Fruit fly (Drosophila melanogaster) whole organism, embryonic: ENCODE measurements around the gene Nmdar1.

ENCODE experiments used
- ATbp ChIP-seq: fragments of 200-800 bp; sonication (Bioruptor generic); optimal IDR thresholded peaks from 2 replicates; lab custom pipeline; 2017; ENCODE audit warnings: missing biosample characterization, mild to moderate bottlenecking, missing genetic modification characterization, missing genetic modification reagents
- B-H2 ChIP-seq: fragments of 200-800 bp; sonication (Bioruptor generic); optimal IDR thresholded peaks from 2 replicates; lab custom pipeline; 2018; ENCODE audit warnings: missing biosample characterization, mild to moderate bottlenecking, missing genetic modification characterization
- BEAF-32 ChIP-seq: fragments of 200-800 bp; sonication (Bioruptor generic); optimal IDR thresholded peaks from 3 replicates; lab custom pipeline; 2017; ENCODE audit warnings: missing biosample characterization, missing genetic modification characterization, mild to moderate bottlenecking, moderate library complexity, missing genetic modification reagents
- CG10147 ChIP-seq: fragments of 200-800 bp; sonication (Bioruptor generic); optimal IDR thresholded peaks from 2 replicates; lab custom pipeline; 2019; ENCODE audit warnings: missing biosample characterization, mild to moderate bottlenecking, missing genetic modification characterization, moderate library complexity
- CG10209 ChIP-seq: fragments of 200-800 bp; sonication (Bioruptor generic); optimal IDR thresholded peaks from 3 replicates; lab custom pipeline; 2017; ENCODE audit warnings: missing biosample characterization, mild to moderate bottlenecking, missing genetic modification characterization, missing genetic modification reagents
- CG12219 ChIP-seq: fragments of 200-800 bp; sonication (Bioruptor generic); optimal IDR thresholded peaks from 3 replicates; lab custom pipeline; 2018; ENCODE audit warnings: missing biosample characterization, mild to moderate bottlenecking, missing genetic modification characterization
- CG12659 ChIP-seq: fragments of 200-800 bp; sonication (Bioruptor generic); optimal IDR thresholded peaks from 3 replicates; lab custom pipeline; 2017; ENCODE audit warnings: mild to moderate bottlenecking, missing biosample characterization, missing genetic modification reagents, missing genetic modification characterization
- CG1603 ChIP-seq: fragments of 200-800 bp; sonication (Bioruptor generic); optimal IDR thresholded peaks from 2 replicates; lab custom pipeline; 2019; ENCODE audit warnings: missing biosample characterization, mild to moderate bottlenecking, missing genetic modification characterization, moderate library complexity
- CG17186 ChIP-seq: fragments of 200-800 bp; sonication (Bioruptor generic); optimal IDR thresholded peaks from 3 replicates; lab custom pipeline; 2017; ENCODE audit warnings: missing biosample characterization, missing genetic modification reagents, missing genetic modification characterization
- CG17829 ChIP-seq: fragments of 200-800 bp; optimal IDR thresholded peaks from 2 replicates; lab custom pipeline; 2019; ENCODE audit warnings: missing biosample characterization, mild to moderate bottlenecking, missing genetic modification characterization, moderate library complexity
- CG1832 ChIP-seq: fragments of 200-800 bp; sonication (Bioruptor generic); optimal IDR thresholded peaks from 2 replicates; lab custom pipeline; 2017; ENCODE audit warnings: missing biosample characterization, mild to moderate bottlenecking, missing genetic modification characterization, inconsistent platforms
- CG30020 ChIP-seq: fragments of 200-800 bp; optimal IDR thresholded peaks from 2 replicates; lab custom pipeline; 2019; ENCODE audit warnings: missing biosample characterization, mild to moderate bottlenecking, missing genetic modification characterization, moderate library complexity
- CG3065 ChIP-seq: fragments of 200-800 bp; sonication (Bioruptor generic); optimal IDR thresholded peaks from 2 replicates; lab custom pipeline; 2016; ENCODE audit warnings: missing biosample characterization, missing genetic modification characterization
- CG42726 ChIP-seq: fragments of 200-800 bp; sonication (Bioruptor generic); IDR thresholded peaks from 2 replicates; pipeline ENCODE4 v1.3.6; 2022; ENCODE audit warnings: missing biosample characterization, missing genetic modification characterization; ENCODE audit not compliant: partially characterized antibody
- CG4617 ChIP-seq: fragments of 200-800 bp; sonication (Bioruptor generic); optimal IDR thresholded peaks from 3 replicates; lab custom pipeline; 2016; ENCODE audit warnings: missing biosample characterization, missing genetic modification characterization, borderline replicate concordance
- CG5245 ChIP-seq: fragments of 200-800 bp; sonication (Bioruptor generic); optimal IDR thresholded peaks from 3 replicates; lab custom pipeline; 2016; ENCODE audit warnings: missing biosample characterization, missing genetic modification characterization
- CG6654 ChIP-seq: fragments of 200-800 bp; sonication (Bioruptor generic); optimal IDR thresholded peaks from 2 replicates; lab custom pipeline; 2017; ENCODE audit warnings: missing biosample characterization, mild to moderate bottlenecking, missing genetic modification characterization
- CG7786 ChIP-seq: fragments of 200-800 bp; sonication (Bioruptor generic); optimal IDR thresholded peaks from 2 replicates; lab custom pipeline; 2016; ENCODE audit warnings: missing biosample characterization, missing genetic modification characterization
- CG7839 ChIP-seq: fragments of 200-800 bp; sonication (Bioruptor generic); optimal IDR thresholded peaks from 3 replicates; lab custom pipeline; 2018; ENCODE audit warnings: missing biosample characterization, mild to moderate bottlenecking, missing genetic modification characterization, moderate library complexity
- D19A ChIP-seq: fragments of 200-800 bp; optimal IDR thresholded peaks from 3 replicates; lab custom pipeline; 2019; ENCODE audit warnings: missing biosample characterization, mild to moderate bottlenecking, missing genetic modification characterization, moderate library complexity
- Dek ChIP-seq: fragments of 200-800 bp; sonication (Bioruptor generic); optimal IDR thresholded peaks from 3 replicates; lab custom pipeline; 2019; ENCODE audit warnings: missing biosample characterization, mild to moderate bottlenecking, missing genetic modification characterization, moderate library complexity
- Doc3 ChIP-seq: fragments of 200-800 bp; sonication (Bioruptor generic); IDR thresholded peaks from 3 replicates; pipeline ENCODE4 v1.3.6; 2022; ENCODE audit warnings: missing biosample characterization, missing genetic modification characterization; ENCODE audit not compliant: partially characterized antibody
- Dp ChIP-seq: fragments of 200-800 bp; sonication (Bioruptor generic); optimal IDR thresholded peaks from 2 replicates; lab custom pipeline; 2018; ENCODE audit warnings: missing biosample characterization, mild to moderate bottlenecking, missing genetic modification characterization, moderate library complexity
- Ets97D ChIP-seq: fragments of 200-800 bp; sonication (Bioruptor generic); optimal IDR thresholded peaks from 3 replicates; lab custom pipeline; 2016; ENCODE audit warnings: missing biosample characterization, missing genetic modification characterization
- HmgZ ChIP-seq: fragments of 200-800 bp; sonication (Bioruptor generic); optimal IDR thresholded peaks from 2 replicates; lab custom pipeline; 2018; ENCODE audit warnings: missing biosample characterization, mild to moderate bottlenecking, missing genetic modification characterization
- Hmr ChIP-seq: fragments of 200-800 bp; sonication (Bioruptor generic); optimal IDR thresholded peaks from 3 replicates; lab custom pipeline; 2017; ENCODE audit warnings: mild to moderate bottlenecking, missing biosample characterization, missing genetic modification reagents, missing genetic modification characterization
- MBD-R2 ChIP-seq: fragments of 200-800 bp; sonication (Bioruptor generic); IDR thresholded peaks from 2 replicates; pipeline ENCODE4 v1.3.6; 2022; ENCODE audit warnings: missing biosample characterization, missing genetic modification characterization
- MESR4 ChIP-seq: fragments of 200-800 bp; sonication (Bioruptor generic); optimal IDR thresholded peaks from 2 replicates; lab custom pipeline; 2018; ENCODE audit warnings: missing biosample characterization, mild to moderate bottlenecking, missing genetic modification characterization, moderate library complexity
- Meics ChIP-seq: fragments of 200-800 bp; sonication (Bioruptor generic); optimal IDR thresholded peaks from 2 replicates; lab custom pipeline; 2017; ENCODE audit warnings: missing biosample characterization, mild to moderate bottlenecking, missing genetic modification characterization
- NfI ChIP-seq: fragments of 200-800 bp; sonication (Bioruptor generic); optimal IDR thresholded peaks from 3 replicates; lab custom pipeline; 2018; ENCODE audit warnings: missing biosample characterization, mild to moderate bottlenecking, missing genetic modification characterization, moderate library complexity
- Pdp1 ChIP-seq, 2 experiments: fragments of 200-800 bp; sonication (Bioruptor generic); optimal IDR thresholded peaks; 3 replicates each; lab custom pipeline; 2016; ENCODE audit warnings: missing biosample characterization in 2 of 2, missing genetic modification characterization in 2 of 2, mild to moderate bottlenecking in 1 of 2, moderate library complexity in 1 of 2
- Spps ChIP-seq: fragments of 200-800 bp; sonication (Bioruptor generic); optimal IDR thresholded peaks from 2 replicates; lab custom pipeline; 2018; ENCODE audit warnings: missing biosample characterization, mild to moderate bottlenecking, missing genetic modification characterization
- Ssrp ChIP-seq: fragments of 200-800 bp; sonication (Bioruptor generic); optimal IDR thresholded peaks from 2 replicates; lab custom pipeline; 2018; ENCODE audit warnings: missing biosample characterization, mild to moderate bottlenecking, missing genetic modification characterization, moderate library complexity
- Xbp1 ChIP-seq: fragments of 200-800 bp; sonication (Bioruptor generic); optimal IDR thresholded peaks from 3 replicates; lab custom pipeline; 2016; ENCODE audit warnings: missing biosample characterization, mild to moderate bottlenecking, missing genetic modification characterization
- ab ChIP-seq: fragments of 200-800 bp; sonication (Bioruptor generic); optimal IDR thresholded peaks from 2 replicates; lab custom pipeline; 2016; ENCODE audit warnings: missing biosample characterization, missing genetic modification characterization
- chinmo ChIP-seq: fragments of 200-800 bp; sonication (Bioruptor generic); IDR thresholded peaks from 4 replicates; pipeline ENCODE4 v1.3.6; 2022; ENCODE audit warnings: missing biosample characterization, missing genetic modification characterization; ENCODE audit not compliant: partially characterized antibody
- gfzf ChIP-seq: fragments of 200-800 bp; sonication (Bioruptor generic); optimal IDR thresholded peaks from 2 replicates; lab custom pipeline; 2016; ENCODE audit warnings: missing biosample characterization, mild to moderate bottlenecking, missing genetic modification characterization, moderate library complexity
- kah ChIP-seq: fragments of 200-800 bp; sonication (Bioruptor generic); optimal IDR thresholded peaks from 2 replicates; lab custom pipeline; 2018; ENCODE audit warnings: missing biosample characterization, mild to moderate bottlenecking, missing genetic modification characterization
- ken ChIP-seq: fragments of 200-800 bp; sonication (Bioruptor generic); IDR thresholded peaks from 3 replicates; pipeline ENCODE4 v1.3.6; 2022; ENCODE audit warnings: missing biosample characterization, missing genetic modification characterization
- oc ChIP-seq: fragments of 200-800 bp; sonication (Bioruptor generic); optimal IDR thresholded peaks from 2 replicates; lab custom pipeline; 2018; ENCODE audit warnings: missing biosample characterization, mild to moderate bottlenecking, missing genetic modification characterization, moderate library complexity
- phol ChIP-seq: fragments of 200-800 bp; sonication (Bioruptor generic); optimal IDR thresholded peaks from 3 replicates; lab custom pipeline; 2018; ENCODE audit warnings: missing biosample characterization, mild to moderate bottlenecking, missing genetic modification characterization, moderate library complexity
- prd ChIP-seq, 3 experiments: fragments of >200 bp in 2 of 3; fragments of 200-800 bp in 1 of 3; sonication (Bioruptor generic) in 1 of 3; optimal IDR thresholded peaks in 2 of 3; IDR thresholded peaks in 1 of 3; 2 replicates in 2 of 3; 3 replicates in 1 of 3; pipeline versions ENCODE4 v1.3.6 to Lab custom; 2017 to 2022; ENCODE audit warnings: missing biosample characterization in 1 of 3, missing genetic modification characterization in 1 of 3
- pum ChIP-seq: fragments of 200-800 bp; sonication (Bioruptor generic); optimal IDR thresholded peaks from 2 replicates; lab custom pipeline; 2016; ENCODE audit warnings: missing biosample characterization, missing genetic modification characterization
- pzg ChIP-seq: fragments of 200-800 bp; sonication (Bioruptor generic); optimal IDR thresholded peaks from 3 replicates; lab custom pipeline; 2018; ENCODE audit warnings: missing biosample characterization, mild to moderate bottlenecking, missing genetic modification characterization, moderate library complexity
- sna ChIP-seq: fragments of 200-800 bp; sonication (Bioruptor generic); IDR thresholded peaks from 2 replicates; pipeline ENCODE4 v1.3.6; 2022; ENCODE audit warnings: missing biosample characterization, missing genetic modification characterization; ENCODE audit not compliant: partially characterized antibody
- stwl ChIP-seq: fragments of 200-800 bp; sonication (Bioruptor generic); optimal IDR thresholded peaks from 3 replicates; lab custom pipeline; 2018; ENCODE audit warnings: missing biosample characterization, mild to moderate bottlenecking, missing genetic modification characterization, moderate library complexity
- unpg ChIP-seq: fragments of 200-800 bp; sonication (Bioruptor generic); optimal IDR thresholded peaks from 3 replicates; lab custom pipeline; 2018; ENCODE audit warnings: missing biosample characterization, mild to moderate bottlenecking, missing genetic modification characterization, moderate library complexity
- wek ChIP-seq: fragments of 200-800 bp; sonication (Bioruptor generic); optimal IDR thresholded peaks from 3 replicates; lab custom pipeline; 2018; ENCODE audit warnings: missing biosample characterization, mild to moderate bottlenecking, missing genetic modification characterization, moderate library complexity

The Nmdar1 gene

DNA sequence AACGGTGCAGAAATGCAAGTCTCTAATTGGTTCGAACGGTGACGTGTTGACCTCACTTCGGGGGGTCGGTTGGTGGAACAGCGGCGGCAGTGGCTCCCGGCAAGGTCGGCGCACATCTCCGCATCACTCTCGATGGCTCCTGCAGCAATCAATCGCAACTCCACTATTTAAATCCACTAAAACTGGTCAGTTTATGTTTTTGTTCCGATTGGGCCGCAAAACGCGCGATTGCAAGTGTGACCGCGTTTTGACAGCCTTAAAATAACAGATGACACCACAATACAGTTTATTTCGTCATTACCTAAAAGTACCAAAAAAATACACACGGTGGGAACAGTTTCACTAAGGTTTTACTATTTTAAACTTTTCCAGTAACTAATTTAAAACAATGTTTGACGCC, 58.6 kb downstream of the Nmdar1 start, which contains the start of gene PEK (continued):
- no peak for TF ChIP-seq CG5245
- peak in 1 of 2 experiments; percentile 42 for TF ChIP-seq Pdp1 (GFP tag; optimal IDR thresholded peaks at IDR 0.05; lab: Kevin White, UChicago)
- no peak for TF ChIP-seq Ssrp (tag; lab: Kevin White, UChicago)
- TF ChIP-seq oc (tag; lab: Kevin White, UChicago) = no peak
- peak; percentile 31 for TF ChIP-seq Ets97D (GFP tag; lab: Kevin White, UChicago)
- peak; percentile 51 for TF ChIP-seq Dp (GFP tag; lab: Kevin White, UChicago)
- no peak for TF ChIP-seq CG42726 (GFP tag; lab: Robert Waterston, UW)
- peak; percentile 60 for TF ChIP-seq stwl (tag; lab: Kevin White, UChicago)
- TF ChIP-seq CG12659 (GFP tag; lab: Kevin White, UChicago) = peak; percentile 55
- no peak for TF ChIP-seq CG1832 (GFP tag; lab: Kevin White, UChicago)
- no peak for TF ChIP-seq CG6654
- TF ChIP-seq CG7786 = no peak
- TF ChIP-seq Hmr = no peak
- TF ChIP-seq wek (GFP tag; lab: Kevin White, UChicago) = no peak
- no peak for TF ChIP-seq Meics (GFP tag; lab: Kevin White, UChicago)
- no peak for TF ChIP-seq NfI
- no peak for TF ChIP-seq CG10209 (GFP tag; lab: Kevin White, UChicago)
- peak; percentile 47 for TF ChIP-seq CG1603
- no peak for TF ChIP-seq sna (GFP tag; lab: Robert Waterston, UW)
- peak; percentile 67 for TF ChIP-seq CG4617 (GFP tag; lab: Kevin White, UChicago)
- peak; percentile 9 for TF ChIP-seq CG30020 (tag; lab: Kevin White, UChicago)
- no peak for TF ChIP-seq B-H2
- TF ChIP-seq CG17829 (tag; lab: Kevin White, UChicago) = peak; percentile 16
- TF ChIP-seq HmgZ (tag; lab: Kevin White, UChicago) = peak; percentile 24
- peak; percentile 28 for TF ChIP-seq BEAF-32
- peak; percentile 44 for TF ChIP-seq MESR4 (GFP tag; lab: Kevin White, UChicago)
- TF ChIP-seq ATbp (GFP tag; lab: Kevin White, UChicago) = no peak
- no peak for TF ChIP-seq Dek (tag; lab: Kevin White, UChicago)
- peak; percentile 7; the same call in 1 of the 4 replicates for TF ChIP-seq chinmo (GFP tag; lab: Robert Waterston, UW)
- TF ChIP-seq MBD-R2 (GFP tag; lab: Robert Waterston, UW) = peak; percentile 60
- TF ChIP-seq CG7839 (tag; lab: Kevin White, UChicago) = no peak
- no peak for TF ChIP-seq pum (GFP tag; lab: Kevin White, UChicago)
- no peak for TF ChIP-seq prd (optimal IDR thresholded peaks at IDR 0.05; lab: Kevin White, UChicago)
- no peak for TF ChIP-seq prd (GFP tag; IDR thresholded peaks at IDR 0.05; lab: Robert Waterston, UW)
- no peak for TF ChIP-seq Spps (tag; lab: Kevin White, UChicago)
- TF ChIP-seq ab = no peak
- TF ChIP-seq Xbp1 = no peak
- peak; percentile 8 for TF ChIP-seq phol (tag; lab: Kevin White, UChicago)
- TF ChIP-seq CG3065 (GFP tag; lab: Kevin White, UChicago) = no peak
- TF ChIP-seq kah = peak; percentile 36
- TF ChIP-seq unpg (GFP tag; lab: Kevin White, UChicago) = no peak
- TF ChIP-seq gfzf = peak; percentile 87
- no peak for TF ChIP-seq Doc3
- TF ChIP-seq ken (GFP tag; lab: Robert Waterston, UW) = no peak
- TF ChIP-seq D19A (tag; lab: Kevin White, UChicago) = peak; percentile 17
- peak; percentile 75 for TF ChIP-seq CG17186 (GFP tag; lab: Kevin White, UChicago)
- no peak for TF ChIP-seq CG10147
- peak; percentile 78 for TF ChIP-seq pzg (GFP tag; lab: Kevin White, UChicago)
- TF ChIP-seq CG12219 (GFP tag; lab: Kevin White, UChicago) = no peak
